Worm (Caenorhabditis elegans) whole organism, young adult: ENCODE data around the gene Y53F4A.2.

Experiments used
- F22D6.2 ChIP-seq: sonication (generic microtip); optimal IDR thresholded peaks from 2 replicates; lab custom pipeline; 2016; ENCODE audit warnings: mild to moderate bottlenecking, missing genetic modification characterization, missing compliant biosample characterization
- K12H6.12 ChIP-seq: fragments of 200-800 bp; sonication (Bioruptor generic); optimal IDR thresholded peaks from 2 replicates; lab custom pipeline; 2018; ENCODE audit warnings: mild to moderate bottlenecking, missing genetic modification characterization, missing compliant biosample characterization
- akir-1 ChIP-seq: fragments of 200-800 bp; sonication (Bioruptor generic); optimal IDR thresholded peaks from 2 replicates; lab custom pipeline; 2018; ENCODE audit warnings: mild to moderate bottlenecking, missing genetic modification characterization, moderate library complexity, missing compliant biosample characterization
- atf-7 ChIP-seq: sonication (generic microtip); optimal IDR thresholded peaks from 2 replicates; lab custom pipeline; 2017; ENCODE audit warnings: mild to moderate bottlenecking, missing genetic modification characterization, missing compliant biosample characterization
- attf-3 ChIP-seq: fragments of 200-800 bp; sonication (Bioruptor generic); conservative IDR thresholded peaks from 2 replicates; pipeline ENCODE4 v1.3.6; 2022; ENCODE audit warnings: missing genetic modification reagents, missing genetic modification characterization, missing compliant biosample characterization
- attf-6 ChIP-seq: fragments of 200-800 bp; sonication (Bioruptor generic); IDR thresholded peaks from 2 replicates; pipeline ENCODE4 v1.3.6; 2022; ENCODE audit warnings: missing genetic modification reagents, missing genetic modification characterization, missing compliant biosample characterization
- ceh-58 ChIP-seq: fragments of 200-800 bp; sonication (Bioruptor generic); IDR thresholded peaks from 2 replicates; pipeline ENCODE4 v1.3.6; 2022; ENCODE audit warnings: missing genetic modification characterization, missing compliant biosample characterization
- die-1 ChIP-seq: sonication (generic microtip); optimal IDR thresholded peaks from 2 replicates; lab custom pipeline; 2016; ENCODE audit warnings: missing genotype, mild to moderate bottlenecking, missing genetic modification characterization, missing compliant biosample characterization
- dox-1 ChIP-seq: fragments of 200-800 bp; sonication (Bioruptor generic); IDR thresholded peaks from 2 replicates; pipeline ENCODE4 v1.3.6; 2022; ENCODE audit warnings: missing genetic modification reagents, missing genetic modification characterization, missing compliant biosample characterization
- dpff-1 ChIP-seq: sonication (generic microtip); optimal IDR thresholded peaks from 2 replicates; lab custom pipeline; 2017; ENCODE audit warnings: mild to moderate bottlenecking, missing genetic modification characterization, missing compliant biosample characterization
- efl-1 ChIP-seq: fragments of 150-350 bp; optimal IDR thresholded peaks from 2 replicates; lab custom pipeline; 2014; ENCODE audit warnings: missing biosample characterization, missing genetic modification reagents, missing genetic modification characterization
- egl-18 ChIP-seq: fragments of 200-800 bp; sonication (Bioruptor generic); IDR thresholded peaks from 2 replicates; pipeline ENCODE4 v1.3.6; 2022; ENCODE audit warnings: missing genetic modification reagents, missing genetic modification characterization, missing compliant biosample characterization
- ets-4 ChIP-seq: fragments of 200-800 bp; sonication (Bioruptor generic); optimal IDR thresholded peaks from 2 replicates; lab custom pipeline; 2018; ENCODE audit warnings: mild to moderate bottlenecking, missing genetic modification characterization, missing compliant biosample characterization
- fkh-3 ChIP-seq: sonication (generic microtip); optimal IDR thresholded peaks from 2 replicates; lab custom pipeline; 2016; ENCODE audit warnings: mild to moderate bottlenecking, missing genetic modification characterization, missing compliant biosample characterization
- him-1 ChIP-seq: sonication (generic microtip); optimal IDR thresholded peaks from 2 replicates; lab custom pipeline; 2016; ENCODE audit warnings: missing genotype, missing genetic modification reagents, missing genetic modification characterization, missing compliant biosample characterization
- hmg-1.2 ChIP-seq: fragments of 200-800 bp; sonication (Bioruptor generic); IDR thresholded peaks from 2 replicates; pipeline ENCODE4 v1.3.6; 2022; ENCODE audit warnings: missing genetic modification reagents, missing genetic modification characterization, missing compliant biosample characterization
- hmg-20 ChIP-seq: fragments of 200-800 bp; sonication (Bioruptor generic); IDR thresholded peaks from 2 replicates; pipeline ENCODE4 v1.3.6; 2022; ENCODE audit warnings: missing genetic modification reagents, missing genetic modification characterization, missing compliant biosample characterization
- hsf-1 ChIP-seq: fragments of 200-800 bp; sonication (Bioruptor generic); IDR thresholded peaks from 2 replicates; pipeline ENCODE4 v1.3.6; 2022; ENCODE audit warnings: missing genetic modification reagents, missing genetic modification characterization, missing compliant biosample characterization
- lag-1 ChIP-seq: fragments of 200-800 bp; sonication (Bioruptor generic); IDR thresholded peaks from 2 replicates; pipeline ENCODE4 v1.3.6; 2022; ENCODE audit warnings: missing genetic modification reagents, missing genetic modification characterization, missing compliant biosample characterization
- let-607 ChIP-seq, 2 experiments: fragments of 200-800 bp in 1 of 2; sonication (Bioruptor generic) in 1 of 2; sonication (generic microtip) in 1 of 2; optimal IDR thresholded peaks; 2 replicates each; lab custom pipeline; 2016 to 2018; ENCODE audit warnings: mild to moderate bottlenecking in 2 of 2, missing compliant biosample characterization in 2 of 2, missing genetic modification characterization in 2 of 2, moderate library complexity in 2 of 2, missing genotype in 1 of 2
- lir-1 ChIP-seq: fragments of 200-800 bp; sonication (Bioruptor generic); conservative IDR thresholded peaks from 2 replicates; pipeline ENCODE4 v1.3.6; 2022; ENCODE audit warnings: missing genetic modification reagents, missing genetic modification characterization, missing compliant biosample characterization
- madf-8 ChIP-seq: fragments of 200-800 bp; sonication (Bioruptor generic); conservative IDR thresholded peaks from 2 replicates; pipeline ENCODE4 v1.3.6; 2022; ENCODE audit warnings: missing genetic modification reagents, missing genetic modification characterization, missing compliant biosample characterization
- nfya-2 ChIP-seq: fragments of 200-800 bp; sonication (Bioruptor generic); IDR thresholded peaks from 2 replicates; pipeline ENCODE4 v1.3.6; 2022; ENCODE audit warnings: missing genetic modification reagents, missing genetic modification characterization, missing compliant biosample characterization
- nhr-27 ChIP-seq: fragments of 200-800 bp; sonication (Bioruptor generic); optimal IDR thresholded peaks from 2 replicates; lab custom pipeline; 2018; ENCODE audit warnings: mild to moderate bottlenecking, missing genetic modification characterization, moderate library complexity, missing compliant biosample characterization
- rec-8 ChIP-seq, 2 experiments: sonication (generic microtip); optimal IDR thresholded peaks; 2 replicates each; lab custom pipeline; 2016; ENCODE audit warnings: mild to moderate bottlenecking in 2 of 2, missing genetic modification characterization in 2 of 2, missing genetic modification reagents in 2 of 2, missing genotype in 2 of 2, missing biosample characterization in 1 of 2, missing compliant biosample characterization in 1 of 2, moderate library complexity in 1 of 2
- snpc-3.4 ChIP-seq: sonication (generic microtip); optimal IDR thresholded peaks from 2 replicates; lab custom pipeline; 2017; ENCODE audit warnings: missing genetic modification characterization, mild to moderate bottlenecking, missing compliant biosample characterization, antibody characterized with exemption, moderate library complexity, missing genotype, missing genetic modification reagents
- snpc-4 ChIP-seq, 5 experiments: fragments of 150-350 bp in 1 of 5; sonication (generic microtip) in 4 of 5; optimal IDR thresholded peaks; 2 replicates each; lab custom pipeline; 2014 to 2018; ENCODE audit warnings: missing genetic modification characterization in 5 of 5, missing biosample characterization in 3 of 5, antibody characterized with exemption in 2 of 5, mild to moderate bottlenecking in 2 of 5, missing compliant biosample characterization in 2 of 5, missing genotype in 2 of 5, moderate library complexity in 2 of 5, missing genetic modification reagents in 1 of 5
- somi-1 ChIP-seq: fragments of 200-800 bp; sonication (Bioruptor generic); optimal IDR thresholded peaks from 2 replicates; lab custom pipeline; 2018; ENCODE audit warnings: mild to moderate bottlenecking, missing genetic modification characterization, missing compliant biosample characterization
- sptf-2 ChIP-seq: fragments of 200-800 bp; sonication (Bioruptor generic); optimal IDR thresholded peaks from 2 replicates; lab custom pipeline; 2018; ENCODE audit warnings: mild to moderate bottlenecking, missing genetic modification characterization, missing compliant biosample characterization
- unc-130 ChIP-seq: sonication (generic microtip); optimal IDR thresholded peaks from 2 replicates; lab custom pipeline; 2016; ENCODE audit warnings: missing genetic modification reagents, missing genetic modification characterization, missing compliant biosample characterization
- xnd-1 ChIP-seq: sonication (generic microtip); optimal IDR thresholded peaks from 2 replicates; lab custom pipeline; 2016; ENCODE audit warnings: missing genotype, missing genetic modification reagents, missing genetic modification characterization, missing compliant biosample characterization
- zfh-2 ChIP-seq: fragments of 200-800 bp; sonication (Bioruptor generic); conservative IDR thresholded peaks from 2 replicates; pipeline ENCODE4 v1.3.6; 2022; ENCODE audit warnings: missing genetic modification reagents, missing genetic modification characterization, missing compliant biosample characterization
- zim-3 ChIP-seq: sonication (generic microtip); optimal IDR thresholded peaks from 2 replicates; lab custom pipeline; 2017; ENCODE audit warnings: mild to moderate bottlenecking, missing genetic modification characterization, moderate library complexity, missing compliant biosample characterization
- ztf-18 ChIP-seq: sonication (generic microtip); optimal IDR thresholded peaks from 2 replicates; lab custom pipeline; 2016; ENCODE audit warnings: missing genotype, mild to moderate bottlenecking, missing genetic modification characterization, missing compliant biosample characterization
- ztf-3 ChIP-seq: fragments of 200-800 bp; sonication (Bioruptor generic); optimal IDR thresholded peaks from 2 replicates; lab custom pipeline; 2018; ENCODE audit warnings: mild to moderate bottlenecking, missing genetic modification characterization, missing compliant biosample characterization

Y53F4A.2 gene

ce11 chrII:14849897-14850296 lies 27.1 kb downstream of the Y53F4A.2 start:
- TF ChIP-seq hmg-20 (GFP tag; lab: Robert Waterston, UW), result no peak
- TF ChIP-seq atf-7 (tag; lab: Kevin White, UChicago), result no peak

ce11 chrII:14844253-14844652 lies 32.7 kb downstream of the Y53F4A.2 start:
- TF ChIP-seq dox-1 (GFP tag; lab: Robert Waterston, UW), result no peak
- TF ChIP-seq attf-6, result no peak
- TF ChIP-seq madf-8 (GFP tag; lab: Robert Waterston, UW), result no peak
- no peak for TF ChIP-seq dpff-1 (tag; lab: Kevin White, UChicago)
- TF ChIP-seq zfh-2 (GFP tag; lab: Robert Waterston, UW), result no peak
- TF ChIP-seq F22D6.2, result no peak
- no peak for TF ChIP-seq efl-1 (GFP tag; lab: Kevin White, UChicago)
- no peak for TF ChIP-seq ztf-3
- no peak for TF ChIP-seq somi-1 (GFP tag; lab: Kevin White, UChicago)
- no peak for TF ChIP-seq akir-1 (GFP tag; lab: Kevin White, UChicago)
- no peak for TF ChIP-seq fkh-3 (tag; lab: Kevin White, UChicago)
- no peak for TF ChIP-seq him-1 (tag; lab: Kevin White, UChicago)
- no peak for TF ChIP-seq let-607 (tag; optimal IDR thresholded peaks at IDR 0.05; lab: Kevin White, UChicago)
- TF ChIP-seq snpc-4 (GFP tag; optimal IDR thresholded peaks at IDR 0.05; lab: Kevin White, UChicago), result no peak
- no peak for TF ChIP-seq snpc-4 (tag; optimal IDR thresholded peaks at IDR 0.05; lab: Kevin White, UChicago)
- TF ChIP-seq lir-1 (GFP tag; lab: Robert Waterston, UW), result no peak
- no peak for TF ChIP-seq ets-4 (GFP tag; lab: Kevin White, UChicago)
- no peak for TF ChIP-seq rec-8 (tag; optimal IDR thresholded peaks at IDR 0.05; lab: Kevin White, UChicago)

DNA sequence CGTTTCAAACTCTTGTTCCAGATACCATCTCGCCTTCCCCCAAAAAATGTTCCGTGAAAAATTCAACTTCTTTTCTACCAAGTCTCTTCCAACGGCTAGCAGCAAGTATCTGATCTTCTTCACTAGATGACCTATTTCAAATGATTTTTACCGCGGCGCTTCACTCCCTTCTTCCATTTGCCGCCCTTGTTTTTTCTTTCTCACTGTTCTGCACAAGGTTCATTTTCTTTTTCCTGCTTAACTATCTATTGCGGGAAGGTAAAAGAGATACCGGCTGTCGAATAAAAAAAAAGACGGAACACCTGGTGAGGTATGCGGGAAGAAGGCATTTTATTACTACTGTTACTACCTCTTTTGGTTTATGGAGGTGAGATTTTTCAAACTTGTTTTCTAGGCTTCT lies 33.9 kb downstream of the Y53F4A.2 start, which contains the start of gene cdh-7:
TSS of gene cdh-7 (plus strand) at position 214 of the 400 bp plus-strand sequence.
- TF ChIP-seq nfya-2 (GFP tag; lab: Robert Waterston, UW), result no peak
- no peak for TF ChIP-seq F22D6.2
- TF ChIP-seq xnd-1, result no peak
- TF ChIP-seq nhr-27, result no peak
- TF ChIP-seq unc-130 (GFP tag; lab: Kevin White, UChicago), result no peak
- TF ChIP-seq hmg-1.2 (GFP tag; lab: Robert Waterston, UW), result no peak
- no peak for TF ChIP-seq egl-18
- no peak for TF ChIP-seq ztf-18
- TF ChIP-seq zim-3, result no peak
- TF ChIP-seq rec-8 (tag; optimal IDR thresholded peaks at IDR 0.05; lab: Kevin White, UChicago), result no peak
- no peak for TF ChIP-seq lag-1 (GFP tag; lab: Robert Waterston, UW)
- no peak for TF ChIP-seq attf-3 (GFP tag; lab: Robert Waterston, UW)
- no peak for TF ChIP-seq hsf-1
- no peak for TF ChIP-seq snpc-3.4 (tag; lab: Kevin White, UChicago)
- TF ChIP-seq die-1, result no peak
- TF ChIP-seq K12H6.12 (tag; lab: Kevin White, UChicago), result no peak
- TF ChIP-seq sptf-2 (GFP tag; lab: Kevin White, UChicago), result no peak
- no peak for TF ChIP-seq ceh-58 (GFP tag; lab: Robert Waterston, UW)
